Fruit fly (Drosophila melanogaster): ENCODE data around the gene CG46280.

Gene CG46280

dm6 chr3R:13068022-13068421 lies 37.6 kb upstream of the CG46280 start (continued):
- TF ChIP-seq ac (GFP tag; optimal IDR thresholded peaks at IDR 0.05), result peak; percentile 87
- peak; percentile 83 for TF ChIP-seq CG5245 (GFP tag; optimal IDR thresholded peaks at IDR 0.05)
- TF ChIP-seq Antp (GFP tag; optimal IDR thresholded peaks at IDR 0.05), result peak; percentile 51
- TF ChIP-seq CG8290 (GFP tag; optimal IDR thresholded peaks at IDR 0.05), result peak; percentile 70
- TF ChIP-seq CG8290 (tag; optimal IDR thresholded peaks at IDR 0.05), result peak; percentile 65 to 95
- TF ChIP-seq corto (GFP tag; optimal IDR thresholded peaks at IDR 0.05), result no peak
- TF ChIP-seq sug (tag; optimal IDR thresholded peaks at IDR 0.05), result no peak
- peak; percentile 77 for TF ChIP-seq fd3F (GFP tag; optimal IDR thresholded peaks at IDR 0.05)
- peak; percentile 6; the same call in 1 of the 2 replicates for TF ChIP-seq CG14014 (GFP tag; IDR thresholded peaks at IDR 0.05)
- TF ChIP-seq nmo (GFP tag; optimal IDR thresholded peaks at IDR 0.05), result peak; percentile 82
- peak; percentile 17; the same call in 1 of the 3 replicates for TF ChIP-seq Aef1 (GFP tag; IDR thresholded peaks at IDR 0.05)
- TF ChIP-seq fd102C (GFP tag; optimal IDR thresholded peaks at IDR 0.05), result peak; percentile 65
- peak; percentile 26 for TF ChIP-seq Myb (GFP tag; optimal IDR thresholded peaks at IDR 0.05)
- no peak for TF ChIP-seq CG7372 (GFP tag; IDR thresholded peaks at IDR 0.05)
- TF ChIP-seq CG10959 (GFP tag; IDR thresholded peaks at IDR 0.05), result peak; percentile 75
- peak; percentile 88 for TF ChIP-seq CG8388 (GFP tag; optimal IDR thresholded peaks at IDR 0.05)
- no peak for TF ChIP-seq Bgb (GFP tag; IDR thresholded peaks at IDR 0.05; ENCODE audit: partially characterized antibody)
- peak; percentile 67 for TF ChIP-seq CG2116 (GFP tag; optimal IDR thresholded peaks at IDR 0.05)
- no peak for TF ChIP-seq gt (GFP tag; IDR thresholded peaks at IDR 0.05)
- TF ChIP-seq Eip74EF (GFP tag; optimal IDR thresholded peaks at IDR 0.05), result peak in 1 of 2 experiments; percentile 90
- peak; percentile 80 for TF ChIP-seq CG13123 (GFP tag; optimal IDR thresholded peaks at IDR 0.05)
- TF ChIP-seq CG1233 (GFP tag; optimal IDR thresholded peaks at IDR 0.05), result peak; percentile 97
- TF ChIP-seq zen (tag; optimal IDR thresholded peaks at IDR 0.05), result peak; percentile 72
- no peak for TF ChIP-seq chinmo (GFP tag; IDR thresholded peaks at IDR 0.05; ENCODE audit: partially characterized antibody)
- TF ChIP-seq CG13287 (GFP tag; IDR thresholded peaks at IDR 0.05; ENCODE audit: partially characterized antibody), result no peak
- TF ChIP-seq MTF-1 (GFP tag; optimal IDR thresholded peaks at IDR 0.05; ENCODE audit: borderline replicate concordance), result peak; percentile 92
- TF ChIP-seq so (GFP tag; IDR thresholded peaks at IDR 0.05), result 0 out of 3 replicates have a peak, but pooled peaks have one; percentile 67
- TF ChIP-seq Ada2b (GFP tag; IDR thresholded peaks at IDR 0.05), result no peak
- peak; percentile 96 for TF ChIP-seq oc (tag; optimal IDR thresholded peaks at IDR 0.05)
- TF ChIP-seq org-1 (GFP tag; optimal IDR thresholded peaks at IDR 0.05), result peak; percentile 90
- no peak for TF ChIP-seq Dll (GFP tag; IDR thresholded peaks at IDR 0.05; ENCODE audit: partially characterized antibody)
- TF ChIP-seq Hsf (GFP tag; optimal IDR thresholded peaks at IDR 0.05), result peak; percentile 64
- TF ChIP-seq wdn (GFP tag; IDR thresholded peaks at IDR 0.05), result no peak
- TF ChIP-seq CG4730 (GFP tag; IDR thresholded peaks at IDR 0.05), result no peak
- peak; percentile 97 for TF ChIP-seq CG12104 (GFP tag; optimal IDR thresholded peaks at IDR 0.05)
- peak; percentile 73 for TF ChIP-seq en (GFP tag; optimal IDR thresholded peaks at IDR 0.05)
- TF ChIP-seq CG12299 (tag; optimal IDR thresholded peaks at IDR 0.05), result peak; percentile 74
- no peak for TF ChIP-seq hth (optimal IDR thresholded peaks at IDR 0.05)
- TF ChIP-seq CG1603 (tag; optimal IDR thresholded peaks at IDR 0.05), result peak; percentile 96
- TF ChIP-seq CG10565 (GFP tag; optimal IDR thresholded peaks at IDR 0.05), result no peak
- peak; percentile 86 for TF ChIP-seq CG18262 (tag; optimal IDR thresholded peaks at IDR 0.05)
- peak; percentile 72 for TF ChIP-seq Bdp1 (GFP tag; optimal IDR thresholded peaks at IDR 0.05)
- TF ChIP-seq CG11696 (GFP tag; IDR thresholded peaks at IDR 0.05), result 0 out of 2 replicates have a peak, but pooled peaks have one; percentile 28
- no peak for TF ChIP-seq CG16779 (GFP tag; IDR thresholded peaks at IDR 0.05)
- TF ChIP-seq Elba2 (GFP tag; optimal IDR thresholded peaks at IDR 0.05), result no peak
- TF ChIP-seq Hmx (GFP tag; optimal IDR thresholded peaks at IDR 0.05), result no peak
- peak; percentile 67 for TF ChIP-seq ems (GFP tag; optimal IDR thresholded peaks at IDR 0.05)
- TF ChIP-seq slp2 (GFP tag; optimal IDR thresholded peaks at IDR 0.05), result peak; percentile 50
- peak; percentile 96 for TF ChIP-seq tap (tag; optimal IDR thresholded peaks at IDR 0.05)
- no peak for TF ChIP-seq GATAe (GFP tag; conservative IDR thresholded peaks at IDR 0.05)
- TF ChIP-seq Hmr (GFP tag; optimal IDR thresholded peaks at IDR 0.05), result peak; percentile 83

Measured in whole organism, embryonic.